Fruit fly (Drosophila melanogaster): ENCODE results near the gene Or33a.

Or33a gene

DNA sequence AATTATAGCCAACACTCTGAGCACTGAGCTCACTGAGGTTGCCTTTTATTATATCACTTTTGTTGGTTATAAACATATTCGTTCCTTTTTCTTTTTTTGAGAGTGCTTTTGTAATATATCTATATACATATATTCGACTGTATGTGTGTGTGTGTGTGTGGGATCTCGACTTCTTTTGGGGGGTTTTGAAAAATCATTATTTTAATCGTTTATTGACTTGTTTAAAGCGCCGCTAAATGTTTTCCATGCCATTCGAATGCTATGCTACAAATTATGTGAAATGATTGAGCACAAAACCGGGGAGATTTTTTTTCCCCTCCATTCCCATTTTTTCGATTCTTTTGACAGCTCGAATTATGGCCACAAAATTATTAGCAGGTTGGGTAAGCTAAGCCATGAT, 35.1 kb downstream of the Or33a start:
- TF ChIP-seq CG2202 (tag; optimal IDR thresholded peaks at IDR 0.05) (no peak), CG13894 (tag; optimal IDR thresholded peaks at IDR 0.05) (peak; percentile 53)

- no peak for TF ChIP-seq sisA (GFP tag; IDR thresholded peaks at IDR 0.05)
- TF ChIP-seq hbn (GFP tag; IDR thresholded peaks at IDR 0.05; ENCODE audit: partially characterized antibody), result no peak
- TF ChIP-seq nom (GFP tag; optimal IDR thresholded peaks at IDR 0.05), result no peak
- no peak for TF ChIP-seq Blimp-1 (GFP tag; optimal IDR thresholded peaks at IDR 0.05)
- no peak for TF ChIP-seq CG11085 (GFP tag; IDR thresholded peaks at IDR 0.05)
- TF ChIP-seq MESR4 (GFP tag; optimal IDR thresholded peaks at IDR 0.05), result no peak
- no peak for TF ChIP-seq Oaz (GFP tag; IDR thresholded peaks at IDR 0.05)
- peak in 1 of 2 experiments; percentile 76 for TF ChIP-seq eve (GFP tag; optimal IDR thresholded peaks at IDR 0.05)
- peak; percentile 9 for TF ChIP-seq CG4820 (GFP tag; optimal IDR thresholded peaks at IDR 0.05)
- TF ChIP-seq z (GFP tag; IDR thresholded peaks at IDR 0.05), result peak; percentile 69; the same call in 2 of the 3 replicates
- TF ChIP-seq sens (GFP tag), result peak; percentile 75
Observed at dm6 chr2L:11970343-11970742, 36.0 kb downstream of the Or33a start.

DNA sequence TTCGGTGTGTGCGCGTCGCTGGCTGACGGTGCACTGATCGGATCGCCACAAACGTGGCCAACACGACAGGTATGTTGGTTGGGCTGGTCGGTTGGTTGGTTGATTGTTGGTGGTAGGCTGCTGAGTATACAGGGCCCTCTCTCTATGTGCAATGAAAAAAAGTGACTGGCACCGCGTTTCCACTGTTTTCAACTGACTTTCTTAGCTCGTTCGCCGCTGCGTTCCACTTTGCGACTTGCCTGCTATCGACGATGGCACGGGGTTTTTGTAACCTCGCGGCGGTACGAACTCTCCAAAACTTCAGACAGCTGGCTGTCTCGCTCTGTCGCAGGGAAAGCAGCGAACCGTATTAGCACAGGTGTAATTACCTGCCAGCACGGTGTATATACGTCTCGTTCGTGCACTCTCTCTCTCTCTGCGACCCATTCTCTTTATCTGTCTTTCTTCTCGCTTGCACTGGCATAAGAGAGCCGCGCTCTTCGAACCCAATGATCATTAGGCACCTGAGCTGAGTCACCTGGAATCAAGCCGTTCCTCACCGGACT, 36.6 kb downstream of the Or33a start:
- TF ChIP-seq Ptx1 (GFP tag; IDR thresholded peaks at IDR 0.05) (0 out of 2 replicates have a peak, but pooled peaks have one; percentile 34), prd (optimal IDR thresholded peaks at IDR 0.05) (no peak), prd (GFP tag; IDR thresholded peaks at IDR 0.05) (0 out of 3 replicates have a peak, but pooled peaks have one; percentile 14), BEAF-32 (GFP tag; optimal IDR thresholded peaks at IDR 0.05) (no peak), CG8359 (GFP tag; optimal IDR thresholded peaks at IDR 0.05; ENCODE audit: borderline replicate concordance) (peak; percentile 27), gce (GFP tag; IDR thresholded peaks at IDR 0.05) (no peak), abd-A (tag; optimal IDR thresholded peaks at IDR 0.05) (peak; percentile 64), knrl (GFP tag; IDR thresholded peaks at IDR 0.05; ENCODE audit: partially characterized antibody) (peak; percentile 43; the same call in 1 of the 3 replicates), tna (GFP tag; IDR thresholded peaks at IDR 0.05; ENCODE audit: partially characterized antibody) (no peak), CG13624 (GFP tag; optimal IDR thresholded peaks at IDR 0.05) (peak; percentile 45), Mrtf (GFP tag; IDR thresholded peaks at IDR 0.05) (peak; percentile 38; the same call in 1 of the 3 replicates), gsb (GFP tag; IDR thresholded peaks at IDR 0.05) (no peak), zfh2 (GFP tag; optimal IDR thresholded peaks at IDR 0.05) (no peak), sd (tag; optimal IDR thresholded peaks at IDR 0.05) (peak; percentile 17), Nf-YC (tag; optimal IDR thresholded peaks at IDR 0.05) (peak; percentile 73), CG13424 (tag; optimal IDR thresholded peaks at IDR 0.05) (peak; percentile 0), ranshi (GFP tag; IDR thresholded peaks at IDR 0.05) (no peak), HLH3B (GFP tag; IDR thresholded peaks at IDR 0.05) (peak; percentile 47; the same call in 1 of the 2 replicates), CG42726 (GFP tag; IDR thresholded peaks at IDR 0.05; ENCODE audit: partially characterized antibody) (peak; percentile 19; the same call in 1 of the 2 replicates), Optix (GFP tag; IDR thresholded peaks at IDR 0.05) (0 out of 3 replicates have a peak, but pooled peaks have one; percentile 35), CG17612 (GFP tag; IDR thresholded peaks at IDR 0.05) (no peak), CG13287 (GFP tag; IDR thresholded peaks at IDR 0.05; ENCODE audit: partially characterized antibody) (peak; percentile 33; the same call in 1 of the 2 replicates), shn (GFP tag; optimal IDR thresholded peaks at IDR 0.05) (no peak), CG34422 (GFP tag; IDR thresholded peaks at IDR 0.05) (peak; percentile 44; the same call in 1 of the 3 replicates), unpg (GFP tag; optimal IDR thresholded peaks at IDR 0.05) (peak; percentile 30), fd64A (GFP tag; optimal IDR thresholded peaks at IDR 0.05) (no peak), Scr (GFP tag; IDR thresholded peaks at IDR 0.05; ENCODE audit: partially characterized antibody) (peak; percentile 45), slou (GFP tag; optimal IDR thresholded peaks at IDR 0.05) (no peak), rib (GFP tag; IDR thresholded peaks at IDR 0.05) (0 out of 2 replicates have a peak, but pooled peaks have one; percentile 44), CG10267 (tag; optimal IDR thresholded peaks at IDR 0.05) (no peak), unc-4 (GFP tag; IDR thresholded peaks at IDR 0.05; ENCODE audit: partially characterized antibody) (no peak), CG13296 (GFP tag; optimal IDR thresholded peaks at IDR 0.05) (no peak), CG11695 (GFP tag; IDR thresholded peaks at IDR 0.05) (peak; percentile 32; the same call in 1 of the 3 replicates), CG31441 (GFP tag; IDR thresholded peaks at IDR 0.05) (no peak)

All from whole organism, embryonic.